Worm (Caenorhabditis elegans) whole organism, L3 larva: Measurements from ENCODE around the gene C17B7.10.

Experiments used
- ceh-82 ChIP-seq: fragments of 150-350 bp; optimal IDR thresholded peaks from 2 replicates; lab custom pipeline; 2014; ENCODE audit warnings: missing biosample characterization, missing genetic modification characterization
- elt-2 ChIP-seq: sonication (generic microtip); optimal IDR thresholded peaks from 2 replicates; lab custom pipeline; 2016; ENCODE audit warnings: missing genetic modification reagents, mild to moderate bottlenecking, missing genetic modification characterization, missing compliant biosample characterization
- mml-1 ChIP-seq: fragments of 150-350 bp; sonication (generic microtip); optimal IDR thresholded peaks from 3 replicates; lab custom pipeline; 2014; ENCODE audit warnings: missing biosample characterization, missing genetic modification characterization
- nfya-1 ChIP-seq: sonication (generic microtip); optimal IDR thresholded peaks from 2 replicates; lab custom pipeline; 2017; ENCODE audit warnings: missing genetic modification characterization, mild to moderate bottlenecking, missing compliant biosample characterization, antibody characterized with exemption, moderate library complexity; ENCODE audit not compliant: insufficient read depth
- nhr-12 ChIP-seq: fragments of 150-350 bp; optimal IDR thresholded peaks from 2 replicates; lab custom pipeline; 2014; ENCODE audit warnings: missing biosample characterization, missing genetic modification characterization
- nhr-237 ChIP-seq: fragments of 150-350 bp; optimal IDR thresholded peaks from 2 replicates; lab custom pipeline; 2014; ENCODE audit warnings: missing biosample characterization, missing genetic modification characterization
- nhr-77 ChIP-seq: fragments of 150-350 bp; optimal IDR thresholded peaks from 2 replicates; lab custom pipeline; 2014; ENCODE audit warnings: missing biosample characterization, missing genetic modification characterization

DNA sequence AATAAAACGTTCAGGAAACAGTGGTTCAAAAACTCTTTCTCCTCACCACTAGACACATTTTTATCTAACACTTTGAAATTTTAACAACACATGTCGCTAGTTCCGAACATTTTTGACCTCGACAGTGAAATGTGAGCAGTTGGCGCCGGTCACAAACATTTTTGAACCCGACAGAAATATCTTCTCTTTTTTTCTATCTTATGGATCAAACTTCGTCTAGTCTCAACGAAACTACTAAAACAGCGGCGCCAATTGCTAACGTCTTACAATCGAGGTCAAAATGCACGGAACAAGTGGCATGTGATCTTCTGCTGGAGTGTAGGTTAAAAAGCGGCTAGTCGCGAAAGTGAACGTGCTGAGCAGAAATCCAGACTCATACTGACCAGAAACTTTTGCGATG lies 2.2 kb upstream of the C17B7.10 start:
- TF ChIP-seq elt-2 (tag; lab: Kevin White, UChicago) (no peak), nfya-1 (tag; lab: Kevin White, UChicago) (no peak), nhr-12 (tag; lab: Kevin White, UChicago) (no peak), nhr-77 (tag; lab: Kevin White, UChicago) (no peak), ceh-82 (tag; lab: Kevin White, UChicago) (no peak), nhr-237 (no peak), mml-1 (tag; lab: Kevin White, UChicago) (no peak)
